Worm (Caenorhabditis elegans) whole organism, midembryonic: ENCODE results near the gene F21D12.2.

Experiments
- cog-1 ChIP-seq: sonication (generic microtip); optimal IDR thresholded peaks from 2 replicates; lab custom pipeline; 2016; ENCODE audit warnings: missing genetic modification characterization, missing compliant biosample characterization
- flt-1 ChIP-seq: fragments of 200-800 bp; sonication (Bioruptor generic); IDR thresholded peaks from 2 replicates; pipeline ENCODE4 v1.3.6; 2022; ENCODE audit warnings: missing genetic modification characterization, missing compliant biosample characterization
- klf-2 ChIP-seq: fragments of 200-800 bp; sonication (Bioruptor generic); conservative IDR thresholded peaks from 2 replicates; pipeline ENCODE4 v1.3.6; 2022; ENCODE audit warnings: missing genetic modification reagents, missing genetic modification characterization, missing compliant biosample characterization
- med-1 ChIP-seq: sonication (generic microtip); optimal IDR thresholded peaks from 2 replicates; lab custom pipeline; 2017; ENCODE audit warnings: missing genetic modification characterization, mild to moderate bottlenecking, missing compliant biosample characterization, antibody characterized with exemption, missing genetic modification reagents; ENCODE audit not compliant: insufficient read depth
- tab-1 ChIP-seq: fragments of 200-800 bp; sonication (Bioruptor generic); IDR thresholded peaks from 2 replicates; pipeline ENCODE4 v1.3.6; 2022; ENCODE audit warnings: missing genetic modification characterization, missing compliant biosample characterization
- ztf-29 ChIP-seq: fragments of 200-800 bp; sonication (Bioruptor generic); IDR thresholded peaks from 2 replicates; pipeline ENCODE4 v1.3.6; 2022; ENCODE audit warnings: missing genetic modification reagents, missing genetic modification characterization, missing compliant biosample characterization

ce11 chrII:7287709-7288108 is 29.9 kb upstream of the F21D12.2 start:
- TF ChIP-seq flt-1 (GFP tag; lab: Robert Waterston, UW) (no peak), med-1 (GFP tag; lab: Kevin White, UChicago) (no peak), klf-2 (no peak), tab-1 (GFP tag; lab: Robert Waterston, UW) (no peak), ztf-29 (GFP tag; lab: Robert Waterston, UW) (no peak), cog-1 (tag; lab: Kevin White, UChicago) (no peak)
